Worm (Caenorhabditis elegans) whole organism, young adult: ENCODE results near the gene dylt-2.

Experiments
- F10E7.11 ChIP-seq: sonication (generic microtip); optimal IDR thresholded peaks from 2 replicates; lab custom pipeline; 2017; ENCODE audit warnings: mild to moderate bottlenecking, missing genetic modification characterization, moderate library complexity, missing compliant biosample characterization
- F57C9.4 ChIP-seq: sonication (generic microtip); optimal IDR thresholded peaks from 2 replicates; lab custom pipeline; 2017; ENCODE audit warnings: mild to moderate bottlenecking, missing genetic modification characterization, missing compliant biosample characterization
- K11D2.4 ChIP-seq: fragments of 200-800 bp; sonication (Bioruptor generic); IDR thresholded peaks from 2 replicates; pipeline ENCODE4 v1.3.6; 2022; ENCODE audit warnings: missing genetic modification reagents, missing genetic modification characterization, missing compliant biosample characterization
- T07F8.4 ChIP-seq: sonication (generic microtip); optimal IDR thresholded peaks from 2 replicates; lab custom pipeline; 2016; ENCODE audit warnings: mild to moderate bottlenecking, missing genetic modification characterization, moderate library complexity, missing compliant biosample characterization
- T26A5.8 ChIP-seq: sonication (generic microtip); optimal IDR thresholded peaks from 2 replicates; lab custom pipeline; 2016; ENCODE audit warnings: missing genetic modification characterization, missing compliant biosample characterization
- Y79H2A.3 ChIP-seq: fragments of 200-800 bp; sonication (Bioruptor generic); conservative IDR thresholded peaks from 2 replicates; pipeline ENCODE4 v1.3.6; 2022; ENCODE audit warnings: missing genetic modification reagents, missing genetic modification characterization, missing compliant biosample characterization
- Y95B8A.8 ChIP-seq: fragments of 200-800 bp; sonication (Bioruptor generic); IDR thresholded peaks from 2 replicates; pipeline ENCODE4 v1.3.6; 2022; ENCODE audit warnings: missing genetic modification reagents, missing genetic modification characterization, missing compliant biosample characterization
- ama-1 ChIP-seq, 3 experiments: fragments of 150-350 bp in 1 of 3; sonication (generic microtip) in 2 of 3; optimal IDR thresholded peaks; 2 replicates each; lab custom pipeline; 2014 to 2018; ENCODE audit warnings: missing biosample characterization in 2 of 3, missing genetic modification characterization in 2 of 3, missing genetic modification reagents in 2 of 3
- aptf-3 ChIP-seq: fragments of 200-800 bp; sonication (Bioruptor generic); IDR thresholded peaks from 2 replicates; pipeline ENCODE4 v1.3.6; 2022; ENCODE audit warnings: missing genetic modification characterization, missing compliant biosample characterization
- attf-3 ChIP-seq: fragments of 200-800 bp; sonication (Bioruptor generic); conservative IDR thresholded peaks from 2 replicates; pipeline ENCODE4 v1.3.6; 2022; ENCODE audit warnings: missing genetic modification reagents, missing genetic modification characterization, missing compliant biosample characterization
- bed-2 ChIP-seq: fragments of 200-800 bp; sonication (Bioruptor generic); IDR thresholded peaks from 2 replicates; pipeline ENCODE4 v1.3.6; 2022; ENCODE audit warnings: missing genetic modification reagents, missing genetic modification characterization, missing compliant biosample characterization
- ccch-3 ChIP-seq: fragments of 200-800 bp; sonication (Bioruptor generic); optimal IDR thresholded peaks from 2 replicates; lab custom pipeline; 2018; ENCODE audit warnings: mild to moderate bottlenecking, missing genetic modification characterization, missing compliant biosample characterization
- ceh-100 ChIP-seq: fragments of 200-800 bp; sonication (Bioruptor generic); IDR thresholded peaks from 2 replicates; pipeline ENCODE4 v1.3.6; 2022; ENCODE audit warnings: missing genetic modification reagents, missing genetic modification characterization, missing compliant biosample characterization
- ceh-40 ChIP-seq: fragments of 200-800 bp; sonication (Bioruptor generic); IDR thresholded peaks from 2 replicates; pipeline ENCODE4 v1.3.6; 2022; ENCODE audit warnings: missing genetic modification characterization, missing compliant biosample characterization
- ceh-91 ChIP-seq: fragments of 200-800 bp; sonication (Bioruptor generic); IDR thresholded peaks from 2 replicates; pipeline ENCODE4 v1.3.6; 2022; ENCODE audit warnings: missing genetic modification reagents, missing genetic modification characterization, missing compliant biosample characterization
- chd-7 ChIP-seq: sonication (generic microtip); optimal IDR thresholded peaks from 2 replicates; lab custom pipeline; 2016; ENCODE audit warnings: mild to moderate bottlenecking, missing genetic modification characterization, moderate library complexity, missing compliant biosample characterization
- dox-1 ChIP-seq: fragments of 200-800 bp; sonication (Bioruptor generic); IDR thresholded peaks from 2 replicates; pipeline ENCODE4 v1.3.6; 2022; ENCODE audit warnings: missing genetic modification reagents, missing genetic modification characterization, missing compliant biosample characterization
- dpl-1 ChIP-seq: fragments of 150-350 bp; optimal IDR thresholded peaks from 2 replicates; lab custom pipeline; 2014; ENCODE audit warnings: missing biosample characterization, missing genetic modification reagents, missing genetic modification characterization
- egrh-3 ChIP-seq: fragments of 200-800 bp; sonication (Bioruptor generic); IDR thresholded peaks from 2 replicates; pipeline ENCODE4 v1.3.6; 2022; ENCODE audit warnings: missing genetic modification reagents, missing genetic modification characterization, missing compliant biosample characterization
- him-1 ChIP-seq: sonication (generic microtip); optimal IDR thresholded peaks from 2 replicates; lab custom pipeline; 2016; ENCODE audit warnings: missing genotype, missing genetic modification reagents, missing genetic modification characterization, missing compliant biosample characterization
- hsf-1 ChIP-seq: fragments of 200-800 bp; sonication (Bioruptor generic); IDR thresholded peaks from 2 replicates; pipeline ENCODE4 v1.3.6; 2022; ENCODE audit warnings: missing genetic modification reagents, missing genetic modification characterization, missing compliant biosample characterization
- lag-1 ChIP-seq: fragments of 200-800 bp; sonication (Bioruptor generic); IDR thresholded peaks from 2 replicates; pipeline ENCODE4 v1.3.6; 2022; ENCODE audit warnings: missing genetic modification reagents, missing genetic modification characterization, missing compliant biosample characterization
- let-526 ChIP-seq: fragments of 200-800 bp; sonication (Bioruptor generic); IDR thresholded peaks from 2 replicates; pipeline ENCODE4 v1.3.6; 2022; ENCODE audit warnings: missing genetic modification reagents, missing genetic modification characterization, missing compliant biosample characterization
- lin-26 ChIP-seq: fragments of 200-800 bp; sonication (Bioruptor generic); IDR thresholded peaks from 2 replicates; pipeline ENCODE4 v1.3.6; 2022; ENCODE audit warnings: missing genetic modification reagents, missing genetic modification characterization, missing compliant biosample characterization
- madf-10 ChIP-seq: sonication (generic microtip); optimal IDR thresholded peaks from 2 replicates; lab custom pipeline; 2016; ENCODE audit warnings: mild to moderate bottlenecking, missing genetic modification characterization, missing compliant biosample characterization
- madf-3 ChIP-seq: fragments of 200-800 bp; sonication (Bioruptor generic); IDR thresholded peaks from 2 replicates; pipeline ENCODE4 v1.3.6; 2022; ENCODE audit warnings: missing genetic modification reagents, missing genetic modification characterization, missing compliant biosample characterization
- madf-6 ChIP-seq: fragments of 200-800 bp; sonication (Bioruptor generic); IDR thresholded peaks from 2 replicates; pipeline ENCODE4 v1.3.6; 2022; ENCODE audit warnings: missing genetic modification reagents, missing genetic modification characterization, missing compliant biosample characterization
- madf-8 ChIP-seq: fragments of 200-800 bp; sonication (Bioruptor generic); conservative IDR thresholded peaks from 2 replicates; pipeline ENCODE4 v1.3.6; 2022; ENCODE audit warnings: missing genetic modification reagents, missing genetic modification characterization, missing compliant biosample characterization
- mcd-1 ChIP-seq: fragments of 200-800 bp; sonication (Bioruptor generic); IDR thresholded peaks from 2 replicates; pipeline ENCODE4 v1.3.6; 2022; ENCODE audit warnings: missing genetic modification reagents, missing genetic modification characterization, missing compliant biosample characterization
- mes-4 ChIP-seq: sonication (generic microtip); optimal IDR thresholded peaks from 2 replicates; lab custom pipeline; 2016; ENCODE audit warnings: missing genotype, missing genetic modification characterization, missing compliant biosample characterization
- mxl-1 ChIP-seq: sonication (generic microtip); optimal IDR thresholded peaks from 2 replicates; lab custom pipeline; 2016; ENCODE audit warnings: missing genetic modification characterization, missing compliant biosample characterization
- nhr-90 ChIP-seq: sonication (generic microtip); optimal IDR thresholded peaks from 2 replicates; lab custom pipeline; 2016; ENCODE audit warnings: missing genotype, mild to moderate bottlenecking, missing genetic modification characterization, missing compliant biosample characterization
- pbrm-1 ChIP-seq: fragments of 200-800 bp; sonication (Bioruptor generic); IDR thresholded peaks from 2 replicates; pipeline ENCODE4 v1.3.6; 2022; ENCODE audit warnings: missing genetic modification reagents, missing genetic modification characterization, missing compliant biosample characterization
- pha-4 ChIP-seq: fragments of 150-350 bp; sonication (generic microtip); optimal IDR thresholded peaks from 2 replicates; lab custom pipeline; 2014; ENCODE audit warnings: missing biosample characterization, missing genetic modification reagents, missing genetic modification characterization
- rec-8 ChIP-seq, 2 experiments: sonication (generic microtip); optimal IDR thresholded peaks; 2 replicates each; lab custom pipeline; 2016; ENCODE audit warnings: mild to moderate bottlenecking in 2 of 2, missing genetic modification characterization in 2 of 2, missing genetic modification reagents in 2 of 2, missing genotype in 2 of 2, missing biosample characterization in 1 of 2, missing compliant biosample characterization in 1 of 2, moderate library complexity in 1 of 2
- sdz-38 ChIP-seq: sonication (generic microtip); optimal IDR thresholded peaks from 2 replicates; lab custom pipeline; 2016; ENCODE audit warnings: missing genotype, missing genetic modification characterization, missing compliant biosample characterization
- snpc-1.1 ChIP-seq: sonication (generic microtip); optimal IDR thresholded peaks from 2 replicates; lab custom pipeline; 2017; ENCODE audit warnings: missing genetic modification characterization, mild to moderate bottlenecking, missing compliant biosample characterization, antibody characterized with exemption, moderate library complexity, missing genotype, missing genetic modification reagents; ENCODE audit not compliant: insufficient read depth
- snpc-1.3 ChIP-seq: sonication (generic microtip); optimal IDR thresholded peaks from 2 replicates; lab custom pipeline; 2017; ENCODE audit warnings: missing genetic modification characterization, mild to moderate bottlenecking, missing compliant biosample characterization, antibody characterized with exemption, moderate library complexity, missing genotype, missing genetic modification reagents; ENCODE audit not compliant: insufficient read depth
- snpc-3.4 ChIP-seq: sonication (generic microtip); optimal IDR thresholded peaks from 2 replicates; lab custom pipeline; 2017; ENCODE audit warnings: missing genetic modification characterization, mild to moderate bottlenecking, missing compliant biosample characterization, antibody characterized with exemption, moderate library complexity, missing genotype, missing genetic modification reagents
- snpc-4 ChIP-seq, 5 experiments: fragments of 150-350 bp in 1 of 5; sonication (generic microtip) in 4 of 5; optimal IDR thresholded peaks; 2 replicates each; lab custom pipeline; 2014 to 2018; ENCODE audit warnings: missing genetic modification characterization in 5 of 5, missing biosample characterization in 3 of 5, antibody characterized with exemption in 2 of 5, mild to moderate bottlenecking in 2 of 5, missing compliant biosample characterization in 2 of 5, missing genotype in 2 of 5, moderate library complexity in 2 of 5, missing genetic modification reagents in 1 of 5
- somi-1 ChIP-seq: fragments of 200-800 bp; sonication (Bioruptor generic); optimal IDR thresholded peaks from 2 replicates; lab custom pipeline; 2018; ENCODE audit warnings: mild to moderate bottlenecking, missing genetic modification characterization, missing compliant biosample characterization
- tbp1 ChIP-seq: fragments of 200-800 bp; sonication (Bioruptor generic); optimal IDR thresholded peaks from 2 replicates; lab custom pipeline; 2018; ENCODE audit warnings: mild to moderate bottlenecking, missing genetic modification characterization, missing compliant biosample characterization
- xnd-1 ChIP-seq: sonication (generic microtip); optimal IDR thresholded peaks from 2 replicates; lab custom pipeline; 2016; ENCODE audit warnings: missing genotype, missing genetic modification reagents, missing genetic modification characterization, missing compliant biosample characterization
- zim-3 ChIP-seq: sonication (generic microtip); optimal IDR thresholded peaks from 2 replicates; lab custom pipeline; 2017; ENCODE audit warnings: mild to moderate bottlenecking, missing genetic modification characterization, moderate library complexity, missing compliant biosample characterization
- ztf-22 ChIP-seq: fragments of 200-800 bp; sonication (Bioruptor generic); optimal IDR thresholded peaks from 2 replicates; lab custom pipeline; 2018; ENCODE audit warnings: mild to moderate bottlenecking, missing genetic modification characterization, moderate library complexity, missing compliant biosample characterization
- ztf-25 ChIP-seq: fragments of 200-800 bp; sonication (Bioruptor generic); IDR thresholded peaks from 2 replicates; pipeline ENCODE4 v1.3.6; 2022; ENCODE audit warnings: missing genetic modification reagents, missing genetic modification characterization, missing compliant biosample characterization
- ztf-26 ChIP-seq: sonication (generic microtip); optimal IDR thresholded peaks from 2 replicates; lab custom pipeline; 2017; ENCODE audit warnings: missing genetic modification characterization, missing compliant biosample characterization
- ztf-6 ChIP-seq: fragments of 200-800 bp; sonication (Bioruptor generic); IDR thresholded peaks from 2 replicates; pipeline ENCODE4 v1.3.6; 2022; ENCODE audit warnings: missing genetic modification reagents, missing genetic modification characterization, missing compliant biosample characterization

The dylt-2 gene

ce11 chrX:8945011-8945410, 5.1 kb upstream of the dylt-2 start (continued):
- TF ChIP-seq snpc-1.3 (peak; percentile 74), pbrm-1 (peak; percentile 58; the same call in 1 of the 2 replicates), Y95B8A.8 (no peak), him-1 (tag; lab: Kevin White, UChicago) (no peak), egrh-3 (GFP tag; lab: Robert Waterston, UW) (no peak), bed-2 (GFP tag; lab: Robert Waterston, UW) (no peak), lag-1 (GFP tag; lab: Robert Waterston, UW) (no peak), F10E7.11 (tag; lab: Kevin White, UChicago) (no peak), ama-1 (optimal IDR thresholded peaks at IDR 0.05; lab: Kevin White, UChicago) (no peak), ama-1 (GFP tag; optimal IDR thresholded peaks at IDR 0.05; lab: Kevin White, UChicago) (no peak), dpl-1 (GFP tag; lab: Kevin White, UChicago) (no peak), snpc-1.1 (no peak), lin-26 (GFP tag; lab: Robert Waterston, UW) (no peak; the same call in 1 of the 2 replicates), T26A5.8 (tag; lab: Kevin White, UChicago) (no peak), dox-1 (GFP tag; lab: Robert Waterston, UW) (no peak), ztf-6 (GFP tag; lab: Robert Waterston, UW) (no peak), F57C9.4 (tag; lab: Kevin White, UChicago) (no peak), xnd-1 (tag; lab: Kevin White, UChicago) (no peak), mes-4 (peak; percentile 9), tbp1 (peak; percentile 90), pha-4 (tag; lab: Kevin White, UChicago) (no peak), T07F8.4 (tag; lab: Kevin White, UChicago) (no peak), ceh-40 (GFP tag; lab: Robert Waterston, UW) (no peak), ceh-100 (no peak), snpc-4 (GFP tag; optimal IDR thresholded peaks at IDR 0.05; lab: Kevin White, UChicago) (no peak), snpc-4 (tag; optimal IDR thresholded peaks at IDR 0.05; lab: Kevin White, UChicago) (peak in 1 of 4 experiments; percentile 2), hsf-1 (no peak), sdz-38 (tag; lab: Kevin White, UChicago) (no peak), K11D2.4 (GFP tag; lab: Robert Waterston, UW) (no peak), nhr-90 (tag; lab: Kevin White, UChicago) (peak; percentile 50), rec-8 (tag; optimal IDR thresholded peaks at IDR 0.05; lab: Kevin White, UChicago) (no peak), snpc-3.4 (tag; lab: Kevin White, UChicago) (peak; percentile 26), madf-8 (GFP tag; lab: Robert Waterston, UW) (no peak), let-526 (GFP tag; lab: Robert Waterston, UW) (no peak), mxl-1 (no peak), ccch-3 (no peak), zim-3 (tag; lab: Kevin White, UChicago) (no peak), ztf-26 (tag; lab: Kevin White, UChicago) (no peak), somi-1 (no peak), madf-10 (tag; lab: Kevin White, UChicago) (no peak), aptf-3 (GFP tag; lab: Robert Waterston, UW) (no peak), ztf-22 (GFP tag; lab: Kevin White, UChicago) (no peak), ceh-91 (no peak), mcd-1 (GFP tag; lab: Robert Waterston, UW) (no peak), Y79H2A.3 (GFP tag; lab: Robert Waterston, UW) (no peak), madf-6 (GFP tag; lab: Robert Waterston, UW) (no peak), chd-7 (tag; lab: Kevin White, UChicago) (no peak), attf-3 (GFP tag; lab: Robert Waterston, UW) (no peak), madf-3 (GFP tag; lab: Robert Waterston, UW) (no peak), ztf-25 (GFP tag; lab: Robert Waterston, UW) (no peak)
